Worm (Caenorhabditis elegans): ENCODE data around the gene sra-10.
"Not testable (repeated sequence)": the region's sequence is repeated elsewhere in the genome, so short reads cannot be mapped to it uniquely, and the experiment has no call there.

DNA sequence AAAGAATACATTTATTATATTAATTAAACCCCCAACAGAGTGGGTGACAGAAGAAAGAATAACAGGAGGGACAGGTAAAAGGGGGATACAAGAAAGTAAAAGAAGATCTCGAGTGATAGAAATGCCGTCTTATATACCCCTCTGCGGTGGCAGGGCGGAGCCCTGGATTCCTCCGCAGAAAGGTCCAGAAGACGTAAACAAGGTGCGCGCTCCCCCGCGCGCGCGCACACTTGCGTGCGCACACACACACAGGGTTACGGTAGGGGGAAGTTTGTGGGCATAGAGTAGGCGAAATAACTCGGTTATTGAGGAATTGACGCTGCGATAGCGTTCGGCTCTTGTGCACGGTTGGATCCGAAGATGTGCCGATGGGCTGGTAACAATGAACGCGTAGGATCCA lies 47.0 kb upstream of the sra-10 start, which contains the start of gene R03D7.15:
- not testable (repeated sequence) for TF ChIP-seq nfya-1 (tag; optimal IDR thresholded peaks at IDR 0.05); dmd-4 (tag; optimal IDR thresholded peaks at IDR 0.05; ENCODE audit: borderline replicate concordance); ceh-9 (tag; optimal IDR thresholded peaks at IDR 0.05); sdc-2 (tag; optimal IDR thresholded peaks at IDR 0.05); ceh-24 (tag; optimal IDR thresholded peaks at IDR 0.05); ama-1 (optimal IDR thresholded peaks at IDR 0.05); odd-2 (tag; optimal IDR thresholded peaks at IDR 0.05)
